Worm (Caenorhabditis elegans) whole organism, young adult: ENCODE measurements around the gene Y57G11C.43.

Source experiments
- B0019.2 ChIP-seq: fragments of 200-800 bp; sonication (Bioruptor generic); conservative IDR thresholded peaks from 2 replicates; pipeline ENCODE4 v1.3.6; 2022; ENCODE audit warnings: missing genetic modification reagents, missing genetic modification characterization, missing compliant biosample characterization
- B0336.3 ChIP-seq: fragments of 200-800 bp; sonication (Bioruptor generic); IDR thresholded peaks from 2 replicates; pipeline ENCODE4 v1.3.6; 2022; ENCODE audit warnings: missing genetic modification characterization, missing compliant biosample characterization
- C17E4.6 ChIP-seq: fragments of 200-800 bp; sonication (Bioruptor generic); IDR thresholded peaks from 2 replicates; pipeline ENCODE4 v1.3.6; 2022; ENCODE audit warnings: missing genetic modification reagents, missing genetic modification characterization, missing compliant biosample characterization
- F22D6.2 ChIP-seq: sonication (generic microtip); optimal IDR thresholded peaks from 2 replicates; lab custom pipeline; 2016; ENCODE audit warnings: mild to moderate bottlenecking, missing genetic modification characterization, missing compliant biosample characterization
- F37B4.10 ChIP-seq: fragments of 200-800 bp; sonication (Bioruptor generic); IDR thresholded peaks from 2 replicates; pipeline ENCODE4 v1.3.6; 2022; ENCODE audit warnings: missing genetic modification characterization, missing compliant biosample characterization
- F39B2.1 ChIP-seq: fragments of 200-800 bp; sonication (Bioruptor generic); IDR thresholded peaks from 2 replicates; pipeline ENCODE4 v1.3.6; 2022; ENCODE audit warnings: missing genetic modification reagents, missing genetic modification characterization, missing compliant biosample characterization
- F49E8.2 ChIP-seq: sonication (generic microtip); optimal IDR thresholded peaks from 3 replicates; lab custom pipeline; 2017; ENCODE audit warnings: missing genetic modification characterization, mild to moderate bottlenecking, missing compliant biosample characterization, antibody characterized with exemption, moderate library complexity; ENCODE audit not compliant: insufficient read depth
- F55B11.4 ChIP-seq: sonication (generic microtip); optimal IDR thresholded peaks from 2 replicates; lab custom pipeline; 2016; ENCODE audit warnings: missing compliant biosample characterization, missing genetic modification characterization, borderline replicate concordance; ENCODE audit not compliant: insufficient read depth
- Y53F4B.3 ChIP-seq: fragments of 200-800 bp; sonication (Bioruptor generic); IDR thresholded peaks from 2 replicates; pipeline ENCODE4 v1.3.6; 2022; ENCODE audit warnings: missing genetic modification reagents, missing genetic modification characterization, missing compliant biosample characterization
- Y53G8AR.9 ChIP-seq: fragments of 200-800 bp; sonication (Bioruptor generic); conservative IDR thresholded peaks from 2 replicates; pipeline ENCODE4 v1.3.6; 2022; ENCODE audit warnings: missing genetic modification reagents, missing genetic modification characterization, missing compliant biosample characterization
- Y56A3A.18 ChIP-seq: fragments of 200-800 bp; sonication (Bioruptor generic); IDR thresholded peaks from 2 replicates; pipeline ENCODE4 v1.3.6; 2022; ENCODE audit warnings: missing genetic modification reagents, missing genetic modification characterization, missing compliant biosample characterization
- ZK185.1 ChIP-seq: sonication (generic microtip); optimal IDR thresholded peaks from 2 replicates; lab custom pipeline; 2016; ENCODE audit warnings: mild to moderate bottlenecking, missing genetic modification characterization, missing compliant biosample characterization; ENCODE audit not compliant: poor library complexity, severe bottlenecking
- akir-1 ChIP-seq: fragments of 200-800 bp; sonication (Bioruptor generic); optimal IDR thresholded peaks from 2 replicates; lab custom pipeline; 2018; ENCODE audit warnings: mild to moderate bottlenecking, missing genetic modification characterization, moderate library complexity, missing compliant biosample characterization
- ama-1 ChIP-seq, 3 experiments: fragments of 150-350 bp in 1 of 3; sonication (generic microtip) in 2 of 3; optimal IDR thresholded peaks; 2 replicates each; lab custom pipeline; 2014 to 2018; ENCODE audit warnings: missing biosample characterization in 2 of 3, missing genetic modification characterization in 2 of 3, missing genetic modification reagents in 2 of 3
- aptf-2 ChIP-seq: fragments of 200-800 bp; sonication (Bioruptor generic); conservative IDR thresholded peaks from 2 replicates; pipeline ENCODE4 v1.3.6; 2022; ENCODE audit warnings: missing genetic modification reagents, missing genetic modification characterization, missing compliant biosample characterization
- athp-1 ChIP-seq: sonication (generic microtip); optimal IDR thresholded peaks from 2 replicates; lab custom pipeline; 2017; ENCODE audit warnings: mild to moderate bottlenecking, missing genetic modification characterization, missing compliant biosample characterization
- ceh-27 ChIP-seq: fragments of 200-800 bp; sonication (Bioruptor generic); optimal IDR thresholded peaks from 2 replicates; lab custom pipeline; 2018; ENCODE audit warnings: mild to moderate bottlenecking, missing genetic modification characterization, moderate library complexity, missing compliant biosample characterization
- ceh-79 ChIP-seq: sonication (generic microtip); optimal IDR thresholded peaks from 2 replicates; lab custom pipeline; 2017; ENCODE audit warnings: mild to moderate bottlenecking, missing genetic modification characterization, missing compliant biosample characterization
- die-1 ChIP-seq: sonication (generic microtip); optimal IDR thresholded peaks from 2 replicates; lab custom pipeline; 2016; ENCODE audit warnings: missing genotype, mild to moderate bottlenecking, missing genetic modification characterization, missing compliant biosample characterization
- dox-1 ChIP-seq: fragments of 200-800 bp; sonication (Bioruptor generic); IDR thresholded peaks from 2 replicates; pipeline ENCODE4 v1.3.6; 2022; ENCODE audit warnings: missing genetic modification reagents, missing genetic modification characterization, missing compliant biosample characterization
- dpl-1 ChIP-seq: fragments of 150-350 bp; optimal IDR thresholded peaks from 2 replicates; lab custom pipeline; 2014; ENCODE audit warnings: missing biosample characterization, missing genetic modification reagents, missing genetic modification characterization
- efl-1 ChIP-seq: fragments of 150-350 bp; optimal IDR thresholded peaks from 2 replicates; lab custom pipeline; 2014; ENCODE audit warnings: missing biosample characterization, missing genetic modification reagents, missing genetic modification characterization
- ekl-4 ChIP-seq: fragments of 200-800 bp; sonication (Bioruptor generic); IDR thresholded peaks from 2 replicates; pipeline ENCODE4 v1.3.6; 2022; ENCODE audit warnings: missing genetic modification reagents, missing genetic modification characterization, missing compliant biosample characterization
- hlh-12 ChIP-seq: sonication (generic microtip); optimal IDR thresholded peaks from 2 replicates; lab custom pipeline; 2016; ENCODE audit warnings: missing genetic modification characterization, missing compliant biosample characterization
- hlh-26 ChIP-seq: fragments of 200-800 bp; sonication (Bioruptor generic); conservative IDR thresholded peaks from 2 replicates; pipeline ENCODE4 v1.3.6; 2022; ENCODE audit warnings: missing genetic modification reagents, missing genetic modification characterization, missing compliant biosample characterization
- hrde-1 ChIP-seq: sonication (generic microtip); optimal IDR thresholded peaks from 2 replicates; lab custom pipeline; 2016; ENCODE audit warnings: missing genetic modification characterization, mild to moderate bottlenecking, missing compliant biosample characterization, moderate library complexity, missing genotype, missing genetic modification reagents, borderline replicate concordance
- let-526 ChIP-seq: fragments of 200-800 bp; sonication (Bioruptor generic); IDR thresholded peaks from 2 replicates; pipeline ENCODE4 v1.3.6; 2022; ENCODE audit warnings: missing genetic modification reagents, missing genetic modification characterization, missing compliant biosample characterization
- let-607 ChIP-seq, 2 experiments: fragments of 200-800 bp in 1 of 2; sonication (Bioruptor generic) in 1 of 2; sonication (generic microtip) in 1 of 2; optimal IDR thresholded peaks; 2 replicates each; lab custom pipeline; 2016 to 2018; ENCODE audit warnings: mild to moderate bottlenecking in 2 of 2, missing compliant biosample characterization in 2 of 2, missing genetic modification characterization in 2 of 2, moderate library complexity in 2 of 2, missing genotype in 1 of 2
- lin-40 ChIP-seq: sonication (generic microtip); optimal IDR thresholded peaks from 2 replicates; lab custom pipeline; 2016; ENCODE audit warnings: missing genetic modification characterization, mild to moderate bottlenecking, missing compliant biosample characterization, missing genotype, missing genetic modification reagents
- lir-1 ChIP-seq: fragments of 200-800 bp; sonication (Bioruptor generic); conservative IDR thresholded peaks from 2 replicates; pipeline ENCODE4 v1.3.6; 2022; ENCODE audit warnings: missing genetic modification reagents, missing genetic modification characterization, missing compliant biosample characterization
- lsl-1 ChIP-seq: fragments of 200-800 bp; sonication (Bioruptor generic); optimal IDR thresholded peaks from 2 replicates; lab custom pipeline; 2018; ENCODE audit warnings: mild to moderate bottlenecking, missing genetic modification characterization, moderate library complexity, missing compliant biosample characterization
- madf-10 ChIP-seq: sonication (generic microtip); optimal IDR thresholded peaks from 2 replicates; lab custom pipeline; 2016; ENCODE audit warnings: mild to moderate bottlenecking, missing genetic modification characterization, missing compliant biosample characterization
- madf-3 ChIP-seq: fragments of 200-800 bp; sonication (Bioruptor generic); IDR thresholded peaks from 2 replicates; pipeline ENCODE4 v1.3.6; 2022; ENCODE audit warnings: missing genetic modification reagents, missing genetic modification characterization, missing compliant biosample characterization
- madf-6 ChIP-seq: fragments of 200-800 bp; sonication (Bioruptor generic); IDR thresholded peaks from 2 replicates; pipeline ENCODE4 v1.3.6; 2022; ENCODE audit warnings: missing genetic modification reagents, missing genetic modification characterization, missing compliant biosample characterization
- mes-4 ChIP-seq: sonication (generic microtip); optimal IDR thresholded peaks from 2 replicates; lab custom pipeline; 2016; ENCODE audit warnings: missing genotype, missing genetic modification characterization, missing compliant biosample characterization
- mxl-1 ChIP-seq: sonication (generic microtip); optimal IDR thresholded peaks from 2 replicates; lab custom pipeline; 2016; ENCODE audit warnings: missing genetic modification characterization, missing compliant biosample characterization
- nfyb-1 ChIP-seq: fragments of 200-800 bp; sonication (Bioruptor generic); IDR thresholded peaks from 2 replicates; pipeline ENCODE4 v1.3.6; 2022; ENCODE audit warnings: missing genetic modification reagents, missing genetic modification characterization, missing compliant biosample characterization
- nhr-120 ChIP-seq: fragments of 200-800 bp; sonication (Bioruptor generic); IDR thresholded peaks from 2 replicates; pipeline ENCODE4 v1.3.6; 2022; ENCODE audit warnings: missing genetic modification characterization, missing compliant biosample characterization
- nhr-90 ChIP-seq: sonication (generic microtip); optimal IDR thresholded peaks from 2 replicates; lab custom pipeline; 2016; ENCODE audit warnings: missing genotype, mild to moderate bottlenecking, missing genetic modification characterization, missing compliant biosample characterization
- rcor-1 ChIP-seq: fragments of 200-800 bp; sonication (Bioruptor generic); IDR thresholded peaks from 2 replicates; pipeline ENCODE4 v1.3.6; 2022; ENCODE audit warnings: missing genetic modification reagents, missing genetic modification characterization, missing compliant biosample characterization
- repo-1 ChIP-seq: sonication (generic microtip); optimal IDR thresholded peaks from 2 replicates; lab custom pipeline; 2017; ENCODE audit warnings: mild to moderate bottlenecking, missing genetic modification characterization, missing compliant biosample characterization
- snpc-1.3 ChIP-seq: sonication (generic microtip); optimal IDR thresholded peaks from 2 replicates; lab custom pipeline; 2017; ENCODE audit warnings: missing genetic modification characterization, mild to moderate bottlenecking, missing compliant biosample characterization, antibody characterized with exemption, moderate library complexity, missing genotype, missing genetic modification reagents; ENCODE audit not compliant: insufficient read depth
- somi-1 ChIP-seq: fragments of 200-800 bp; sonication (Bioruptor generic); optimal IDR thresholded peaks from 2 replicates; lab custom pipeline; 2018; ENCODE audit warnings: mild to moderate bottlenecking, missing genetic modification characterization, missing compliant biosample characterization
- tlf-1 ChIP-seq: fragments of 200-800 bp; sonication (Bioruptor generic); optimal IDR thresholded peaks from 2 replicates; lab custom pipeline; 2018; ENCODE audit warnings: mild to moderate bottlenecking, missing genetic modification characterization, missing compliant biosample characterization
- unc-62 ChIP-seq: fragments of 150-350 bp; optimal IDR thresholded peaks from 2 replicates; lab custom pipeline; 2014; ENCODE audit warnings: missing biosample characterization, missing genetic modification reagents, missing genetic modification characterization
- xnd-1 ChIP-seq: sonication (generic microtip); optimal IDR thresholded peaks from 2 replicates; lab custom pipeline; 2016; ENCODE audit warnings: missing genotype, missing genetic modification reagents, missing genetic modification characterization, missing compliant biosample characterization
- ztf-25 ChIP-seq: fragments of 200-800 bp; sonication (Bioruptor generic); IDR thresholded peaks from 2 replicates; pipeline ENCODE4 v1.3.6; 2022; ENCODE audit warnings: missing genetic modification reagents, missing genetic modification characterization, missing compliant biosample characterization

Y57G11C.43 gene

ce11 chrIV:14793900-14794624, 24.8 kb downstream of the Y57G11C.43 start:
- TF ChIP-seq F39B2.1 (GFP tag; lab: Robert Waterston, UW), result no peak
- no peak for TF ChIP-seq mxl-1 (tag; lab: Kevin White, UChicago)
- no peak for TF ChIP-seq madf-10
- TF ChIP-seq F22D6.2 (tag; lab: Kevin White, UChicago), result no peak
- no peak for TF ChIP-seq aptf-2 (GFP tag; lab: Robert Waterston, UW)
- TF ChIP-seq efl-1 (GFP tag; lab: Kevin White, UChicago), result no peak
- no peak for TF ChIP-seq repo-1
- no peak for TF ChIP-seq B0019.2
- no peak for TF ChIP-seq hlh-26
- no peak for TF ChIP-seq Y53F4B.3
- 0 out of 2 replicates have a peak, but pooled peaks have one; percentile 30 for TF ChIP-seq nfyb-1 (GFP tag; lab: Robert Waterston, UW)
- 0 out of 2 replicates have a peak, but pooled peaks have one; percentile 36 for TF ChIP-seq F37B4.10
- TF ChIP-seq ama-1 (optimal IDR thresholded peaks at IDR 0.05; lab: Kevin White, UChicago), result peak; percentile 34
- TF ChIP-seq ama-1 (GFP tag; optimal IDR thresholded peaks at IDR 0.05; lab: Kevin White, UChicago), result no peak
- no peak for TF ChIP-seq nhr-120 (GFP tag; lab: Robert Waterston, UW)
- TF ChIP-seq lir-1 (GFP tag; lab: Robert Waterston, UW), result peak; percentile 39; the same call in 1 of the 2 replicates
- TF ChIP-seq mes-4, result no peak
- no peak for TF ChIP-seq ztf-25 (GFP tag; lab: Robert Waterston, UW)
- TF ChIP-seq xnd-1 (tag; lab: Kevin White, UChicago), result no peak
- TF ChIP-seq Y53G8AR.9 (GFP tag; lab: Robert Waterston, UW), result no peak
- TF ChIP-seq dpl-1 (GFP tag; lab: Kevin White, UChicago), result no peak
- no peak for TF ChIP-seq somi-1
- TF ChIP-seq lin-40 (tag; lab: Kevin White, UChicago), result peak; percentile 45
- TF ChIP-seq hlh-12 (tag; lab: Kevin White, UChicago), result no peak
- no peak for TF ChIP-seq F55B11.4
- peak; percentile 75 to 88 for TF ChIP-seq let-607 (tag; optimal IDR thresholded peaks at IDR 0.05; lab: Kevin White, UChicago)
- 0 out of 2 replicates have a peak, but pooled peaks have one; percentile 26 for TF ChIP-seq B0336.3
- TF ChIP-seq akir-1 (GFP tag; lab: Kevin White, UChicago), result no peak
- no peak for TF ChIP-seq ZK185.1 (tag; lab: Kevin White, UChicago)
- no peak for TF ChIP-seq madf-3
- TF ChIP-seq tlf-1, result no peak
- no peak for TF ChIP-seq C17E4.6 (GFP tag; lab: Robert Waterston, UW)
- TF ChIP-seq ceh-27 (GFP tag; lab: Kevin White, UChicago), result no peak
- no peak for TF ChIP-seq hrde-1
- TF ChIP-seq lsl-1 (GFP tag; lab: Kevin White, UChicago), result no peak
- TF ChIP-seq nhr-90, result peak; percentile 38
- TF ChIP-seq let-526 (GFP tag; lab: Robert Waterston, UW), result no peak
- no peak for TF ChIP-seq rcor-1
- no peak for TF ChIP-seq F49E8.2 (tag; lab: Kevin White, UChicago)
- no peak for TF ChIP-seq athp-1 (tag; lab: Kevin White, UChicago)
- no peak for TF ChIP-seq snpc-1.3
- no peak for TF ChIP-seq Y56A3A.18 (GFP tag; lab: Robert Waterston, UW)
- no peak for TF ChIP-seq madf-6 (GFP tag; lab: Robert Waterston, UW)
- no peak for TF ChIP-seq ekl-4 (GFP tag; lab: Robert Waterston, UW)
- TF ChIP-seq die-1, result no peak
- TF ChIP-seq unc-62 (GFP tag; lab: Kevin White, UChicago), result no peak
- no peak for TF ChIP-seq ceh-79 (tag; lab: Kevin White, UChicago)
- no peak for TF ChIP-seq dox-1 (GFP tag; lab: Robert Waterston, UW)
